Fruit fly (Drosophila melanogaster) whole organism, prepupa: ENCODE data around the gene CG4080.

Source experiments
- CG31627 ChIP-seq: fragments of 200-800 bp; sonication (Bioruptor generic); optimal IDR thresholded peaks from 3 replicates; lab custom pipeline; 2016; ENCODE audit warnings: missing biosample characterization, missing genetic modification characterization
- Sox15 ChIP-seq: fragments of 200-800 bp; sonication (Bioruptor generic); optimal IDR thresholded peaks from 3 replicates; lab custom pipeline; 2016; ENCODE audit warnings: missing biosample characterization, missing genetic modification characterization

- TF ChIP-seq CG31627, result no peak
- TF ChIP-seq Sox15 (GFP tag; lab: Kevin White, UChicago), result no peak
Observed at dm6 chr3L:9438858-9439257, 39.8 kb upstream of the CG4080 start.
